Fruit fly (Drosophila melanogaster) whole organism, embryonic: ENCODE results near the gene oxt.
A peak's percentile ranks its signal among the peaks of the same experiment; 100 is the strongest.

Experiments used
- Adf1 ChIP-seq: fragments of 200-800 bp; sonication (Bioruptor generic); IDR thresholded peaks from 2 replicates; pipeline ENCODE4 v1.3.6; 2022; ENCODE audit warnings: missing biosample characterization, missing genetic modification characterization
- Bgb ChIP-seq: fragments of 200-800 bp; sonication (Bioruptor generic); IDR thresholded peaks from 2 replicates; pipeline ENCODE4 v1.3.6; 2022; ENCODE audit warnings: missing biosample characterization, missing genetic modification characterization; ENCODE audit not compliant: partially characterized antibody
- Bteb2 ChIP-seq: fragments of 200-800 bp; sonication (Bioruptor generic); optimal IDR thresholded peaks from 2 replicates; lab custom pipeline; 2016; ENCODE audit warnings: missing biosample characterization, missing genetic modification characterization
- CG11456 ChIP-seq: fragments of 200-800 bp; sonication (Bioruptor generic); IDR thresholded peaks from 3 replicates; pipeline ENCODE4 v1.3.6; 2022; ENCODE audit warnings: missing biosample characterization, missing genetic modification characterization
- CG11695 ChIP-seq: fragments of 200-800 bp; sonication (Bioruptor generic); IDR thresholded peaks from 3 replicates; pipeline ENCODE4 v1.3.6; 2022; ENCODE audit warnings: missing biosample characterization, missing genetic modification characterization
- CG1603 ChIP-seq: fragments of 200-800 bp; sonication (Bioruptor generic); optimal IDR thresholded peaks from 2 replicates; lab custom pipeline; 2019; ENCODE audit warnings: missing biosample characterization, mild to moderate bottlenecking, missing genetic modification characterization, moderate library complexity
- CG16779 ChIP-seq: fragments of 200-800 bp; sonication (Bioruptor generic); IDR thresholded peaks from 2 replicates; pipeline ENCODE4 v1.3.6; 2022; ENCODE audit warnings: missing biosample characterization, missing genetic modification characterization
- CG3163 ChIP-seq: fragments of 200-800 bp; sonication (Bioruptor generic); optimal IDR thresholded peaks from 3 replicates; lab custom pipeline; 2016; ENCODE audit warnings: missing biosample characterization, missing genetic modification characterization
- CG33213 ChIP-seq: fragments of 200-800 bp; sonication (Bioruptor generic); optimal IDR thresholded peaks from 3 replicates; lab custom pipeline; 2016; ENCODE audit warnings: missing biosample characterization, missing genetic modification characterization
- CG34422 ChIP-seq: fragments of 200-800 bp; sonication (Bioruptor generic); IDR thresholded peaks from 3 replicates; pipeline ENCODE4 v1.3.6; 2022; ENCODE audit warnings: missing biosample characterization, missing genetic modification characterization
- CG4282 ChIP-seq: fragments of 200-800 bp; sonication (Bioruptor generic); optimal IDR thresholded peaks from 2 replicates; lab custom pipeline; 2016; ENCODE audit warnings: missing biosample characterization, missing genetic modification characterization
- CG43689 ChIP-seq: fragments of 200-800 bp; sonication (Bioruptor generic); IDR thresholded peaks from 2 replicates; pipeline ENCODE4 v1.3.6; 2022; ENCODE audit warnings: missing biosample characterization, missing genetic modification characterization
- CG6854 ChIP-seq: fragments of 200-800 bp; sonication (Bioruptor generic); optimal IDR thresholded peaks from 3 replicates; lab custom pipeline; 2017; ENCODE audit warnings: missing biosample characterization, mild to moderate bottlenecking, missing genetic modification characterization
- CG8290 ChIP-seq, 3 experiments: fragments of 200-800 bp; sonication (Bioruptor generic); optimal IDR thresholded peaks; 2 replicates each; lab custom pipeline; 2016 to 2019; ENCODE audit warnings: missing biosample characterization in 3 of 3, missing genetic modification characterization in 3 of 3, mild to moderate bottlenecking in 2 of 3, moderate library complexity in 1 of 3
- Dref ChIP-seq: fragments of 200-800 bp; sonication (Bioruptor generic); IDR thresholded peaks from 2 replicates; pipeline ENCODE4 v1.3.6; 2022; ENCODE audit warnings: missing biosample characterization, missing genetic modification characterization
- Elba2 ChIP-seq: fragments of 200-800 bp; sonication (Bioruptor generic); optimal IDR thresholded peaks from 3 replicates; lab custom pipeline; 2016; ENCODE audit warnings: missing biosample characterization, missing genetic modification characterization
- HLH4C ChIP-seq: fragments of 200-800 bp; sonication (Bioruptor generic); IDR thresholded peaks from 3 replicates; pipeline ENCODE4 v1.3.6; 2022; ENCODE audit warnings: missing biosample characterization, missing genetic modification characterization; ENCODE audit not compliant: partially characterized antibody
- Hey ChIP-seq: fragments of 200-800 bp; sonication (Bioruptor generic); optimal IDR thresholded peaks from 3 replicates; lab custom pipeline; 2018; ENCODE audit warnings: missing biosample characterization, mild to moderate bottlenecking, missing genetic modification characterization
- Med ChIP-seq: fragments of 200-800 bp; sonication (Bioruptor generic); peaks from one replicate; lab custom pipeline; 2016; ENCODE audit warnings: missing biosample characterization, missing genetic modification characterization, mild to moderate bottlenecking, inconsistent platforms, moderate library complexity
- Neu2 ChIP-seq: fragments of 200-800 bp; sonication (Bioruptor generic); optimal IDR thresholded peaks from 3 replicates; lab custom pipeline; 2016; ENCODE audit warnings: missing biosample characterization, missing genetic modification characterization, borderline replicate concordance
- Rfx ChIP-seq: fragments of 200-800 bp; sonication (Bioruptor generic); IDR thresholded peaks from 2 replicates; pipeline ENCODE4 v1.3.6; 2022; ENCODE audit warnings: missing biosample characterization, missing genetic modification characterization
- Sin3A ChIP-seq: fragments of >200 bp; optimal IDR thresholded peaks from 2 replicates; lab custom pipeline; 2018
- Six4 ChIP-seq: fragments of 200-800 bp; sonication (Bioruptor generic); optimal IDR thresholded peaks from 2 replicates; lab custom pipeline; 2016; ENCODE audit warnings: missing biosample characterization, missing genetic modification characterization
- Sry-δ ChIP-seq: fragments of 200-800 bp; sonication (Bioruptor generic); optimal IDR thresholded peaks from 2 replicates; lab custom pipeline; 2016; ENCODE audit warnings: missing biosample characterization, missing genetic modification characterization
- Trl ChIP-seq, 3 experiments: fragments of >200 bp in 2 of 3; fragments of 200-800 bp in 1 of 3; sonication (Bioruptor generic) in 1 of 3; optimal IDR thresholded peaks; 2 replicates in 1 of 3; 3 replicates in 2 of 3; lab custom pipeline; 2016 to 2017; ENCODE audit warnings: missing biosample characterization in 1 of 3, missing genetic modification characterization in 1 of 3
- Vsx1 ChIP-seq: fragments of 200-800 bp; sonication (Bioruptor generic); optimal IDR thresholded peaks from 2 replicates; lab custom pipeline; 2017; ENCODE audit warnings: missing biosample characterization, mild to moderate bottlenecking, missing genetic modification characterization, missing genetic modification reagents
- amos ChIP-seq: fragments of 200-800 bp; sonication (Bioruptor generic); IDR thresholded peaks from 2 replicates; pipeline ENCODE4 v1.3.6; 2022; ENCODE audit warnings: missing biosample characterization, missing genetic modification characterization; ENCODE audit not compliant: partially characterized antibody
- aop ChIP-seq: fragments of 200-800 bp; sonication (Bioruptor generic); IDR thresholded peaks from 2 replicates; pipeline ENCODE4 v1.3.6; 2022; ENCODE audit warnings: missing biosample characterization, missing genetic modification characterization
- ara ChIP-seq: fragments of 200-800 bp; sonication (Bioruptor generic); IDR thresholded peaks from 2 replicates; pipeline ENCODE4 v1.3.6; 2022; ENCODE audit warnings: missing biosample characterization, missing genetic modification characterization
- chinmo ChIP-seq: fragments of 200-800 bp; sonication (Bioruptor generic); IDR thresholded peaks from 4 replicates; pipeline ENCODE4 v1.3.6; 2022; ENCODE audit warnings: missing biosample characterization, missing genetic modification characterization; ENCODE audit not compliant: partially characterized antibody
- emc ChIP-seq: fragments of 200-800 bp; sonication (Bioruptor generic); optimal IDR thresholded peaks from 2 replicates; lab custom pipeline; 2016; ENCODE audit warnings: missing biosample characterization, missing genetic modification characterization
- ewg ChIP-seq: fragments of 200-800 bp; sonication (Bioruptor generic); optimal IDR thresholded peaks from 3 replicates; lab custom pipeline; 2017; ENCODE audit warnings: mild to moderate bottlenecking, missing biosample characterization, missing genetic modification reagents, missing genetic modification characterization
- gcm2 ChIP-seq: fragments of 200-800 bp; sonication (Bioruptor generic); optimal IDR thresholded peaks from 2 replicates; lab custom pipeline; 2016; ENCODE audit warnings: missing biosample characterization, missing genetic modification characterization
- grau ChIP-seq: fragments of 200-800 bp; optimal IDR thresholded peaks from 3 replicates; lab custom pipeline; 2019; ENCODE audit warnings: missing biosample characterization, mild to moderate bottlenecking, missing genetic modification characterization, moderate library complexity
- kah ChIP-seq: fragments of 200-800 bp; sonication (Bioruptor generic); optimal IDR thresholded peaks from 2 replicates; lab custom pipeline; 2018; ENCODE audit warnings: missing biosample characterization, mild to moderate bottlenecking, missing genetic modification characterization
- klu ChIP-seq: fragments of 200-800 bp; sonication (Bioruptor generic); IDR thresholded peaks from 2 replicates; pipeline ENCODE4 v1.3.6; 2022; ENCODE audit warnings: missing biosample characterization, missing genetic modification characterization
- nerfin-1 ChIP-seq: fragments of 200-800 bp; sonication (Bioruptor generic); optimal IDR thresholded peaks from 3 replicates; lab custom pipeline; 2019; ENCODE audit warnings: missing biosample characterization, mild to moderate bottlenecking, missing genetic modification characterization, moderate library complexity
- peb ChIP-seq: fragments of 200-800 bp; sonication (Bioruptor generic); IDR thresholded peaks from 2 replicates; pipeline ENCODE4 v1.3.6; 2022; ENCODE audit warnings: missing biosample characterization, missing genetic modification characterization
- prd ChIP-seq, 3 experiments: fragments of >200 bp in 2 of 3; fragments of 200-800 bp in 1 of 3; sonication (Bioruptor generic) in 1 of 3; optimal IDR thresholded peaks in 2 of 3; IDR thresholded peaks in 1 of 3; 2 replicates in 2 of 3; 3 replicates in 1 of 3; pipeline versions ENCODE4 v1.3.6 to Lab custom; 2017 to 2022; ENCODE audit warnings: missing biosample characterization in 1 of 3, missing genetic modification characterization in 1 of 3
- pros ChIP-seq: fragments of 200-800 bp; sonication (Bioruptor generic); optimal IDR thresholded peaks from 3 replicates; lab custom pipeline; 2019; ENCODE audit warnings: missing biosample characterization, mild to moderate bottlenecking, missing genetic modification characterization, moderate library complexity
- rib ChIP-seq: fragments of 200-800 bp; sonication (Bioruptor generic); IDR thresholded peaks from 2 replicates; pipeline ENCODE4 v1.3.6; 2022; ENCODE audit warnings: missing biosample characterization, missing genetic modification characterization
- scrt ChIP-seq: fragments of 200-800 bp; sonication (Bioruptor generic); optimal IDR thresholded peaks from 2 replicates; lab custom pipeline; 2018; ENCODE audit warnings: missing biosample characterization, mild to moderate bottlenecking, missing genetic modification characterization, moderate library complexity
- seq ChIP-seq: fragments of 200-800 bp; sonication (Bioruptor generic); IDR thresholded peaks from 2 replicates; pipeline ENCODE4 v1.3.6; 2022; ENCODE audit warnings: missing biosample characterization, missing genetic modification characterization
- tap ChIP-seq: fragments of 200-800 bp; optimal IDR thresholded peaks from 3 replicates; lab custom pipeline; 2019; ENCODE audit warnings: missing biosample characterization, mild to moderate bottlenecking, missing genetic modification characterization, moderate library complexity
- zf30C ChIP-seq: fragments of 200-800 bp; sonication (Bioruptor generic); optimal IDR thresholded peaks from 3 replicates; lab custom pipeline; 2018; ENCODE audit warnings: missing biosample characterization, mild to moderate bottlenecking, missing genetic modification characterization
- zfh2 ChIP-seq: fragments of 200-800 bp; sonication (Bioruptor generic); optimal IDR thresholded peaks from 2 replicates; lab custom pipeline; 2016; ENCODE audit warnings: missing biosample characterization, missing genetic modification characterization

Gene oxt

DNA sequence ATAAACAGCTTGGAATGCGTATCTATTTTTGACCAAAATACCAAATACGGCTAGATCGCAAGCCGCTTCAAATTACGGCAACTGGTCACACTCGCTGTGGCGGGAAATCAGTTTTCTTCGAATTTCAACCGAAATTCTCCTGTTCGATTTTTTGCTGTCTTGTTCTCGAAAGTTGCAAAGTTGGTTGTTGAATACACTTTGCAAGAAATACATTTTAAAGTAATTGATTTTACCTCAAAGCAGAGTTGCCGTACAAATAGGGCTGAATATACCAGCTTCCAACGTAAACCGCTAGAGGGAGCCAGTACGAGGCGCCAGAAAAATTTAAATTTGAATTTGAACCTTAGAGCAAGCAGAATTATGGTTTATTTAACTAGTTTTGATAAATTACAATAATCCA lies 25.4 kb downstream of the oxt start, which contains the start of gene CG9018 (continued):
- TF ChIP-seq CG11456 (GFP tag; lab: Robert Waterston, UW) (peak; percentile 30; the same call in 1 of the 3 replicates), Sin3A (lab: Kevin White, UChicago) (peak; percentile 97), CG33213 (GFP tag; lab: Kevin White, UChicago) (peak; percentile 64)

DNA sequence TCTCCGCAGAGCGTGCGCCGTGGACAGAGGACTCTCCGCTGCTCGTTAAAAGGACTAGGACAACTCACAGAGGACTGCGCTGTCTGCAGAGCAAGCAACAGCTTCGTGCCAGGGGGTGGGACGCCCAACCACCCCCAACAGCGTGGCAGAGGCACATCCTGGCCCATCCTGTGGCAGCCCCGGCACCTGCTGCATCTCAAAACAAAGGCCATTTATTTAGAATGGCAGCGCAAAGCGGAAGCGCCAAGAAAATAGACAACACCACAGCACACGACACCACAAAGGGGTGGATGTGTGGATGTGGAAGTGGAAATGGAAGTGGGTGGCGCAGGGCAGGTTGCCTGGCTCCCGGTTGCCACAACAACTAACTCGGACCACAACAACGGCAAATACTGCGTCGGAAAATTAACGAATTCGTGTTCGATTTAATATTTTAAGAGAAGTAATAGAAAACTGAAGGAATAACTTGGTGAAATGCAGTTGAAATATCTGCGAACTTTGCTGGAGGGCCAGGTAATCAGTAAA lies 33.2 kb downstream of the oxt start, which contains the start of gene Oseg2:
Gene Oseg2, plus strand, starts transcription at position 475 of the 525 bp plus-strand sequence.
- TF ChIP-seq nerfin-1, result peak; percentile 49
- no peak for TF ChIP-seq emc
- TF ChIP-seq ewg (GFP tag; lab: Kevin White, UChicago), result peak; percentile 99
- TF ChIP-seq HLH4C (GFP tag; lab: Robert Waterston, UW), result 0 out of 3 replicates have a peak, but pooled peaks have one; percentile 9
- peak; percentile 82 for TF ChIP-seq seq (GFP tag; lab: Robert Waterston, UW)
- TF ChIP-seq chinmo, result 0 out of 4 replicates have a peak, but pooled peaks have one; percentile 53
- TF ChIP-seq grau (tag; lab: Kevin White, UChicago), result no peak
- TF ChIP-seq Hey (tag; lab: Kevin White, UChicago), result peak; percentile 32
- TF ChIP-seq prd (optimal IDR thresholded peaks at IDR 0.05; lab: Kevin White, UChicago), result no peak
- 0 out of 3 replicates have a peak, but pooled peaks have one; percentile 10 for TF ChIP-seq prd (GFP tag; IDR thresholded peaks at IDR 0.05; lab: Robert Waterston, UW)
- TF ChIP-seq ara, result no peak
- no peak for TF ChIP-seq CG11695 (GFP tag; lab: Robert Waterston, UW)
- peak; percentile 36; the same call in 1 of the 2 replicates for TF ChIP-seq CG16779 (GFP tag; lab: Robert Waterston, UW)
- TF ChIP-seq scrt (GFP tag; lab: Kevin White, UChicago), result peak; percentile 100
- no peak for TF ChIP-seq Dref (GFP tag; lab: Robert Waterston, UW)
- no peak for TF ChIP-seq CG43689
- TF ChIP-seq CG6854 (GFP tag; lab: Kevin White, UChicago), result no peak
- no peak for TF ChIP-seq CG8290 (GFP tag; optimal IDR thresholded peaks at IDR 0.05; lab: Kevin White, UChicago)
- no peak for TF ChIP-seq CG8290 (tag; optimal IDR thresholded peaks at IDR 0.05; lab: Kevin White, UChicago)
- TF ChIP-seq peb (GFP tag; lab: Robert Waterston, UW), result no peak
- peak; percentile 68; the same call in 1 of the 2 replicates for TF ChIP-seq Adf1
- peak; percentile 71; the same call in 1 of the 3 replicates for TF ChIP-seq CG34422 (GFP tag; lab: Robert Waterston, UW)
- TF ChIP-seq zf30C (GFP tag; lab: Kevin White, UChicago), result no peak
- TF ChIP-seq Sry-δ (GFP tag; lab: Kevin White, UChicago), result no peak
- TF ChIP-seq Med (GFP tag; lab: Kevin White, UChicago), result peak; percentile 10
- TF ChIP-seq Six4 (GFP tag; lab: Kevin White, UChicago), result no peak
- TF ChIP-seq aop (GFP tag; lab: Robert Waterston, UW), result no peak
- no peak for TF ChIP-seq rib (GFP tag; lab: Robert Waterston, UW)
- TF ChIP-seq CG1603, result no peak
- no peak for TF ChIP-seq tap (tag; lab: Kevin White, UChicago)
- TF ChIP-seq Vsx1 (GFP tag; lab: Kevin White, UChicago), result no peak
- TF ChIP-seq Elba2 (GFP tag; lab: Kevin White, UChicago), result no peak
- no peak for TF ChIP-seq Bteb2 (GFP tag; lab: Kevin White, UChicago)
- peak; percentile 37 for TF ChIP-seq kah
- peak; percentile 56 for TF ChIP-seq pros (GFP tag; lab: Kevin White, UChicago)
- no peak for TF ChIP-seq CG3163 (GFP tag; lab: Kevin White, UChicago)
- no peak for TF ChIP-seq amos
- no peak for TF ChIP-seq CG4282 (GFP tag; lab: Kevin White, UChicago)
- TF ChIP-seq Neu2 (GFP tag; lab: Kevin White, UChicago), result no peak
- TF ChIP-seq zfh2, result no peak
- 0 out of 2 replicates have a peak, but pooled peaks have one; percentile 29 for TF ChIP-seq klu (GFP tag; lab: Robert Waterston, UW)
- peak; percentile 17; the same call in 1 of the 2 replicates for TF ChIP-seq Rfx
- no peak for TF ChIP-seq Bgb
- peak; percentile 4 to 34 for TF ChIP-seq Trl (optimal IDR thresholded peaks at IDR 0.05; lab: Kevin White, UChicago)
- TF ChIP-seq Trl (GFP tag; optimal IDR thresholded peaks at IDR 0.05; lab: Kevin White, UChicago), result no peak
- TF ChIP-seq gcm2 (GFP tag; lab: Kevin White, UChicago), result no peak
